Worm (Caenorhabditis elegans) whole organism, mixed stage, embryonic: ENCODE data around the gene T18D3.5.

Experiments
- elt-3 ChIP-seq: fragments of 150-350 bp; optimal IDR thresholded peaks from 2 replicates; lab custom pipeline; 2014; ENCODE audit warnings: missing biosample characterization, missing genetic modification characterization
- ham-2 ChIP-seq: fragments of 200-800 bp; sonication (Bioruptor generic); optimal IDR thresholded peaks from 2 replicates; lab custom pipeline; 2018; ENCODE audit warnings: mild to moderate bottlenecking, missing genetic modification characterization, missing compliant biosample characterization
- mep-1 ChIP-seq: fragments of 150-350 bp; optimal IDR thresholded peaks from 2 replicates; lab custom pipeline; 2017; ENCODE audit warnings: missing biosample characterization, missing genetic modification reagents, missing genetic modification characterization, inconsistent platforms
- nhr-237 ChIP-seq: fragments of 150-350 bp; optimal IDR thresholded peaks from 2 replicates; lab custom pipeline; 2014; ENCODE audit warnings: missing biosample characterization, missing genetic modification characterization

- no peak for TF ChIP-seq nhr-237 (tag; lab: Kevin White, UChicago)
- TF ChIP-seq ham-2 (GFP tag; lab: Kevin White, UChicago): no peak
- no peak for TF ChIP-seq elt-3
- TF ChIP-seq mep-1 (tag; lab: Kevin White, UChicago): no peak
These were observed 12.3 kb upstream of the T18D3.5 start for ce11 chrX:12451258-12451657.
